Worm (Caenorhabditis elegans) whole organism, mixed stage, embryonic: ENCODE measurements around the gene mab-5.

Experiments
- M03D4.4 ChIP-seq: sonication (generic microtip); optimal IDR thresholded peaks from 2 replicates; lab custom pipeline; 2017; ENCODE audit warnings: mild to moderate bottlenecking, missing genetic modification characterization, missing compliant biosample characterization
- bed-3 ChIP-seq: fragments of 200-800 bp; sonication (Bioruptor generic); optimal IDR thresholded peaks from 3 replicates; lab custom pipeline; 2018; ENCODE audit warnings: mild to moderate bottlenecking, missing genetic modification characterization, moderate library complexity, missing compliant biosample characterization
- blmp-1 ChIP-seq: fragments of 150-350 bp; optimal IDR thresholded peaks from 2 replicates; lab custom pipeline; 2014; ENCODE audit warnings: missing biosample characterization, missing genetic modification characterization
- ceh-39 ChIP-seq: fragments of 150-350 bp; optimal IDR thresholded peaks from 2 replicates; lab custom pipeline; 2014; ENCODE audit warnings: missing biosample characterization, missing genetic modification characterization
- ceh-43 ChIP-seq: fragments of 200-800 bp; sonication (Bioruptor generic); optimal IDR thresholded peaks from 2 replicates; lab custom pipeline; 2018; ENCODE audit warnings: mild to moderate bottlenecking, missing genetic modification characterization, moderate library complexity, missing compliant biosample characterization
- ceh-83 ChIP-seq: fragments of 200-800 bp; sonication (Bioruptor generic); optimal IDR thresholded peaks from 2 replicates; lab custom pipeline; 2018; ENCODE audit warnings: mild to moderate bottlenecking, missing genetic modification characterization, missing compliant biosample characterization
- ces-1 ChIP-seq: fragments of 150-350 bp; optimal IDR thresholded peaks from 2 replicates; lab custom pipeline; 2014; ENCODE audit warnings: missing biosample characterization, missing genetic modification reagents, missing genetic modification characterization
- cnd-1 ChIP-seq: fragments of 200-800 bp; sonication (Bioruptor generic); optimal IDR thresholded peaks from 2 replicates; lab custom pipeline; 2018; ENCODE audit warnings: mild to moderate bottlenecking, missing genetic modification characterization, missing compliant biosample characterization
- drap-1 ChIP-seq: fragments of 200-800 bp; sonication (Bioruptor generic); optimal IDR thresholded peaks from 3 replicates; lab custom pipeline; 2018; ENCODE audit warnings: mild to moderate bottlenecking, missing genetic modification characterization, missing compliant biosample characterization
- elt-1 ChIP-seq: sonication (generic microtip); optimal IDR thresholded peaks from 2 replicates; lab custom pipeline; 2017; ENCODE audit warnings: missing genetic modification characterization, mild to moderate bottlenecking, missing compliant biosample characterization, antibody characterized with exemption, moderate library complexity, borderline replicate concordance; ENCODE audit not compliant: insufficient read depth
- elt-3 ChIP-seq: fragments of 150-350 bp; optimal IDR thresholded peaks from 2 replicates; lab custom pipeline; 2014; ENCODE audit warnings: missing biosample characterization, missing genetic modification characterization
- flh-1 ChIP-seq: fragments of 200-800 bp; sonication (Bioruptor generic); optimal IDR thresholded peaks from 2 replicates; lab custom pipeline; 2018; ENCODE audit warnings: mild to moderate bottlenecking, missing genetic modification characterization, moderate library complexity, missing compliant biosample characterization
- ham-2 ChIP-seq: fragments of 200-800 bp; sonication (Bioruptor generic); optimal IDR thresholded peaks from 2 replicates; lab custom pipeline; 2018; ENCODE audit warnings: mild to moderate bottlenecking, missing genetic modification characterization, missing compliant biosample characterization
- hlh-1 ChIP-seq: fragments of 150-350 bp; optimal IDR thresholded peaks from 2 replicates; lab custom pipeline; 2014; ENCODE audit warnings: missing biosample characterization, missing genetic modification reagents, missing genetic modification characterization
- lin-13 ChIP-seq: fragments of 150-350 bp; optimal IDR thresholded peaks from 2 replicates; lab custom pipeline; 2014; ENCODE audit warnings: missing biosample characterization, missing genetic modification characterization
- lin-32 ChIP-seq: fragments of 200-800 bp; sonication (Bioruptor generic); optimal IDR thresholded peaks from 2 replicates; lab custom pipeline; 2018; ENCODE audit warnings: mild to moderate bottlenecking, missing genetic modification characterization, missing compliant biosample characterization
- lsy-2 ChIP-seq: fragments of 150-350 bp; optimal IDR thresholded peaks from 2 replicates; lab custom pipeline; 2014; ENCODE audit warnings: missing biosample characterization, missing genetic modification characterization
- mab-5 ChIP-seq: fragments of 150-350 bp; optimal IDR thresholded peaks from 2 replicates; lab custom pipeline; 2014; ENCODE audit warnings: missing biosample characterization, missing genetic modification characterization
- mep-1 ChIP-seq: fragments of 150-350 bp; optimal IDR thresholded peaks from 2 replicates; lab custom pipeline; 2017; ENCODE audit warnings: missing biosample characterization, missing genetic modification reagents, missing genetic modification characterization, inconsistent platforms
- mls-2 ChIP-seq: sonication (generic microtip); optimal IDR thresholded peaks from 2 replicates; lab custom pipeline; 2016; ENCODE audit warnings: mild to moderate bottlenecking, missing genetic modification characterization, moderate library complexity, missing compliant biosample characterization
- nhr-12 ChIP-seq: fragments of 150-350 bp; optimal IDR thresholded peaks from 2 replicates; lab custom pipeline; 2014; ENCODE audit warnings: missing biosample characterization, missing genetic modification characterization
- nhr-2 ChIP-seq: fragments of 150-350 bp; optimal IDR thresholded peaks from 2 replicates; lab custom pipeline; 2014; ENCODE audit warnings: missing biosample characterization, missing genetic modification characterization
- nhr-237 ChIP-seq: fragments of 150-350 bp; optimal IDR thresholded peaks from 2 replicates; lab custom pipeline; 2014; ENCODE audit warnings: missing biosample characterization, missing genetic modification characterization
- nhr-28 ChIP-seq: fragments of 150-350 bp; optimal IDR thresholded peaks from 2 replicates; lab custom pipeline; 2014; ENCODE audit warnings: missing biosample characterization, missing genetic modification characterization
- nhr-76 ChIP-seq: sonication (generic microtip); optimal IDR thresholded peaks from 2 replicates; lab custom pipeline; 2017; ENCODE audit warnings: missing biosample characterization, missing genetic modification characterization
- pha-4 ChIP-seq: fragments of 150-350 bp; optimal IDR thresholded peaks from 2 replicates; lab custom pipeline; 2018; ENCODE audit warnings: missing biosample characterization, missing genetic modification reagents, missing genetic modification characterization
- sem-2 ChIP-seq: fragments of 200-800 bp; sonication (Bioruptor generic); optimal IDR thresholded peaks from 2 replicates; lab custom pipeline; 2018; ENCODE audit warnings: mild to moderate bottlenecking, missing genetic modification characterization, missing compliant biosample characterization
- snpc-4 ChIP-seq: fragments of 150-350 bp; optimal IDR thresholded peaks from 2 replicates; lab custom pipeline; 2014; ENCODE audit warnings: missing biosample characterization, missing genetic modification characterization
- sptf-1 ChIP-seq: sonication (generic microtip); optimal IDR thresholded peaks from 2 replicates; lab custom pipeline; 2017; ENCODE audit warnings: mild to moderate bottlenecking, missing genetic modification characterization, moderate library complexity, missing compliant biosample characterization
- tbx-8 ChIP-seq: fragments of 200-800 bp; sonication (Bioruptor generic); optimal IDR thresholded peaks from 2 replicates; lab custom pipeline; 2018; ENCODE audit warnings: mild to moderate bottlenecking, missing genetic modification characterization, moderate library complexity, missing compliant biosample characterization
- unc-120 ChIP-seq: sonication (generic microtip); optimal IDR thresholded peaks from 2 replicates; lab custom pipeline; 2017; ENCODE audit warnings: missing genetic modification characterization, missing compliant biosample characterization; ENCODE audit not compliant: poor library complexity, severe bottlenecking
- unc-39 ChIP-seq: fragments of 150-350 bp; optimal IDR thresholded peaks from 2 replicates; lab custom pipeline; 2014; ENCODE audit warnings: missing biosample characterization, missing genetic modification characterization
- unc-62 ChIP-seq: fragments of 150-350 bp; optimal IDR thresholded peaks from 2 replicates; lab custom pipeline; 2014; ENCODE audit warnings: missing biosample characterization, missing genetic modification reagents, missing genetic modification characterization
- zip-8 ChIP-seq: fragments of 150-350 bp; optimal IDR thresholded peaks from 2 replicates; lab custom pipeline; 2014; ENCODE audit warnings: missing biosample characterization, missing genetic modification characterization
- ztf-11 ChIP-seq: fragments of 150-350 bp; optimal IDR thresholded peaks from 2 replicates; lab custom pipeline; 2014; ENCODE audit warnings: missing biosample characterization, missing genetic modification characterization

mab-5 gene

ce11 chrIII:7733563-7733962, 49.7 kb downstream of the mab-5 start:
- TF ChIP-seq nhr-28 (tag; lab: Kevin White, UChicago) (no peak), nhr-2 (tag; lab: Kevin White, UChicago) (peak; percentile 27), flh-1 (no peak), ces-1 (no peak), unc-120 (tag; lab: Kevin White, UChicago) (no peak), ham-2 (peak; percentile 45)

- no peak for TF ChIP-seq sptf-1 (tag; lab: Kevin White, UChicago)
- TF ChIP-seq, all 35 proteins: peak for 0
These were observed 52.2 kb downstream of the mab-5 start for ce11 chrIII:7731085-7731484.

ce11 chrIII:7730331-7730730, 52.9 kb downstream of the mab-5 start:
- TF ChIP-seq zip-8 = no peak
- TF ChIP-seq cnd-1 (tag; lab: Kevin White, UChicago) = peak; percentile 68

- TF ChIP-seq mab-5 (tag; lab: Kevin White, UChicago) = no peak
- peak; percentile 68 for TF ChIP-seq sptf-1 (tag; lab: Kevin White, UChicago)
- peak; percentile 90 for TF ChIP-seq unc-62 (GFP tag; lab: Kevin White, UChicago)
- TF ChIP-seq lsy-2 (tag; lab: Kevin White, UChicago) = no peak
- peak; percentile 78 for TF ChIP-seq nhr-237 (tag; lab: Kevin White, UChicago)
- peak; percentile 50 for TF ChIP-seq drap-1 (GFP tag; lab: Kevin White, UChicago)
- TF ChIP-seq nhr-2 (tag; lab: Kevin White, UChicago) = no peak
- TF ChIP-seq tbx-8 (GFP tag; lab: Kevin White, UChicago) = no peak
- TF ChIP-seq elt-3 (tag; lab: Kevin White, UChicago) = no peak
- TF ChIP-seq ztf-11 (tag; lab: Kevin White, UChicago) = no peak
- TF ChIP-seq M03D4.4 (tag; lab: Kevin White, UChicago) = peak; percentile 48
- no peak for TF ChIP-seq cnd-1 (tag; lab: Kevin White, UChicago)
- peak; percentile 22 for TF ChIP-seq mls-2 (tag; lab: Kevin White, UChicago)
- peak; percentile 66 for TF ChIP-seq pha-4 (tag; lab: Kevin White, UChicago)
- TF ChIP-seq mep-1 = no peak
- no peak for TF ChIP-seq lin-32 (GFP tag; lab: Kevin White, UChicago)
- TF ChIP-seq snpc-4 (tag; lab: Kevin White, UChicago) = no peak
- TF ChIP-seq ham-2 = peak; percentile 60
- TF ChIP-seq ceh-39 (tag; lab: Kevin White, UChicago) = no peak
- TF ChIP-seq sem-2 (GFP tag; lab: Kevin White, UChicago) = no peak
- TF ChIP-seq flh-1 = no peak
- TF ChIP-seq nhr-12 (tag; lab: Kevin White, UChicago) = no peak
- no peak for TF ChIP-seq unc-39 (tag; lab: Kevin White, UChicago)
- peak; percentile 76 for TF ChIP-seq hlh-1 (tag; lab: Kevin White, UChicago)
- TF ChIP-seq nhr-28 (tag; lab: Kevin White, UChicago) = no peak
- TF ChIP-seq zip-8 = no peak
- no peak for TF ChIP-seq nhr-76 (tag; lab: Kevin White, UChicago)
- TF ChIP-seq ces-1 = peak; percentile 15
- no peak for TF ChIP-seq elt-1
- TF ChIP-seq ceh-83 (GFP tag; lab: Kevin White, UChicago) = no peak
- peak; percentile 95 for TF ChIP-seq unc-120 (tag; lab: Kevin White, UChicago)
- TF ChIP-seq ceh-43 (GFP tag; lab: Kevin White, UChicago) = no peak
- TF ChIP-seq lin-13 (tag; lab: Kevin White, UChicago) = peak; percentile 4
- no peak for TF ChIP-seq blmp-1 (tag; lab: Kevin White, UChicago)
- no peak for TF ChIP-seq bed-3
These were observed 53.7 kb downstream of the mab-5 start, which contains the start of gene ZK112.4 for ce11 chrIII:7729534-7730061. Gene ZK112.4 (minus strand): TSS chrIII:7730011.
